Worm (Caenorhabditis elegans): ENCODE results near the gene Y45G5AM.6.

Gene Y45G5AM.6

DNA sequence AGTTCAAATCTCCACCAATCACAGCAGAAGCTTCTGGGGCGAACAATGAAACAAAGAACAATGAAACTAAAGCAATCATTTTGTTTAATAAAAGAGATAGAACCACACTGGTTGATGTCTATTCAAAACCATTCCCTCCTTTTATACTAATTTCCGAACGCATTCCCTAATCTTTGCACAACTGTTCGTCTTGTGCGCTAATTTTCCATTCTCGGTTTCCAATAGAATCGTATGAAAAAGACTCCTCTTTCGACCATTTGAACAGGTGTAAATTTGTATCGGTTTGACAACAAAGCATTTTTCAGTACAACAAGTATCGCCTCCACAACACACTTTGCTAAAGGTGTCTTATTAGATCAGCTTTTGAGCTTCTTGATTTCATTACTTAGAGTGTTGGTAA lies 36.0 kb downstream of the Y45G5AM.6 start, which contains the start of gene T05B4.8:
TSS of gene T05B4.8 (minus strand) at position 101 of the 400 bp plus-strand sequence.
- TF ChIP-seq unc-62 (GFP tag; optimal IDR thresholded peaks at IDR 0.05) = no peak

DNA sequence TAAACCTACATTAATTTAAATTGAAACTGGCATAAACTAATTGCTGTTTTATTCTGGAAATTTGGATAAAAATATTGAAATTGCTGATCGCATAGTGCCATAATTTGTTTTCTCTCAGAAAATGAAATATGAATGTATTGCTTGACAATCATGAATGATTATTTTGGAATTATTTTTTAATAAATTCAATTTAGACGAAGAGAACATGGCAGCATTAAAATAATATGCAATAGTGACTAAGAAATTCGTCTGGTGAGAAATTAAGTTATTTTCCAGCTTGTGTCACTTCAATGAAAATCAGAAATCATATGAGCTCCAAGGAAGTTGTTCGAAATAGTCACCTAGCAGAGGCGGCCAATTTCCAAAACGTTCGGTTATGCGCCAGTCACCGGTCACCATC lies 37.5 kb downstream of the Y45G5AM.6 start, which contains the start of gene srw-133:
TSS of gene srw-133 (minus strand) at position 101 of the 400 bp plus-strand sequence.
- no peak for TF ChIP-seq unc-62 (GFP tag; optimal IDR thresholded peaks at IDR 0.05)

DNA sequence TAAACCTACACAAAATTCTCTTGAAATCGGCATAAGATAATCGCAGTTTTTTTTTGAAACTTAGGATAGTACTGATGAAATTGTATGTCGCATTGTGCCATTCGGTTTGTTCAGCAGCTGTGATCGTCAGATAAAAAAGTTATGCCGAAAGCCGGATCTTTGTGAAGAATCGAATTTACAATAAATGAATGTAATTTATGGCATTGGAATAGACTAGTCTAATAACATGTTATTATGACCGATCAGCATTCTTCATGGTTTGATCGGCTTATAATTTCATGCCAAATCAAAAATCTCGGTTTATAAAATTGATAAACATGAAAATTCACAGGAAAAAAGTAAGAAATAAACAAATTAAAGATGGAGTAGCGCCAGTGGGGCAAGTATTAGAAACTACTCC lies 39.6 kb downstream of the Y45G5AM.6 start, which contains the start of gene srw-134:
TSS of gene srw-134 (minus strand) at position 101 of the 400 bp plus-strand sequence.
- TF ChIP-seq unc-62 (GFP tag; optimal IDR thresholded peaks at IDR 0.05) = no peak

DNA sequence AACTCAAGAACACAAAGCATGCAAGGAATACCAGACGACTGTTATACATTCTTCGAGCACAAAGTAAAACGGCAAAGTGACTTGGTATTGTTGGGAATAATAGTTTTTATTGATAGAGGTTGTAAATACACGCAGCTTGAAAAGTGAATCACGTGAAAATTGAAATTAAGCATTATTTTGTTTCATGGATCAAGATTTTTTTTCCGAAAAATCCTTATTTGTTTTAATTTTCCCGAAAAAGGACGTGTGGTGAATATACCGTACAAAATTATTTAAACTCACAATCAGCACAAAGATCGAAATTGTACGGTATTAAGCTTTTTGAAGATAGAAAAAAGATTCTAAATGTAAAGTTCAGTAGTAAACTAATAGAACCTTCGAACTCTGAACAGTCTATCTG lies 42.2 kb downstream of the Y45G5AM.6 start, which contains the start of gene clc-18:
TSS of gene clc-18 (minus strand) at position 101 of the 400 bp plus-strand sequence.
- no peak for TF ChIP-seq unc-62 (GFP tag; optimal IDR thresholded peaks at IDR 0.05)

DNA sequence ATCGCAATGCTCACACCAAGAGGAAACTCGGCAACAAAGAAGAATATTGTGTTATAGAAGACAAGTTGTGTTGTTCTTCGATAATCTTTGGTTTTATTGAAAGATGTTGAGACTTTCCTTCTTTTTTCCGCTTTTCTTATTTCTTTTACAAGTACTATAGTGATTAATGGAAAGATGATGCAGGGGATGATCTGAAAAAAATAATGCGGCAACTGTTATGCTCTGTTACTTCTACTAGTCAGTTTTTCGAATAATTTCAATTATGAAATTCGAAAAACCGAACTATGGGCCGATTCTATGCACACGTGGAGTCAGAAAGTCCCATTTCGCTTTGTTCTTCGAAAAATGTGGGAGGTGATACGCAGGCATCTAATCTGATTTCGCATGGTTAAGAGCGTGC lies 45.4 kb downstream of the Y45G5AM.6 start:
- no peak for TF ChIP-seq unc-62 (GFP tag; optimal IDR thresholded peaks at IDR 0.05)

DNA sequence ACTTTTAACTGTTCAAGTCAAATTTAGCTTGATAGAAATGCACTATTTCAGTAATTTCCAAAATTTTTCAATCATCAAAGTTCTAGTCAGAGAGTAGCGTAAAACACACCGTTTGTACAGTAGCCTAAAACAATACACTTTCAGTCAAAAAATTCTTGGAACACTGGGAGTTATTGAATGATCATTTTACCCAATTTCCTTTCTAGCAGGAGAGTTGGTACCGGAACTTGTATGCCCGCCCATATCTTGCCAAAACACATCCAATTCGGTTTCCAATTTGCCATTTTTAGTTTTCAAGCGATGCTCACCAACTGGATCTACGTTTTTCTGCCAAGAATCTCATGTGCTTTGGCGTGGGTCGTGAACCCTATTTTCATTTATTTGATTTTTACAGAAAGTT lies 47.8 kb downstream of the Y45G5AM.6 start, which contains the start of gene srj-39:
TSS of gene srj-39 (plus strand) at position 301 of the 400 bp plus-strand sequence.
- TF ChIP-seq unc-62 (GFP tag; optimal IDR thresholded peaks at IDR 0.05) = no peak

DNA sequence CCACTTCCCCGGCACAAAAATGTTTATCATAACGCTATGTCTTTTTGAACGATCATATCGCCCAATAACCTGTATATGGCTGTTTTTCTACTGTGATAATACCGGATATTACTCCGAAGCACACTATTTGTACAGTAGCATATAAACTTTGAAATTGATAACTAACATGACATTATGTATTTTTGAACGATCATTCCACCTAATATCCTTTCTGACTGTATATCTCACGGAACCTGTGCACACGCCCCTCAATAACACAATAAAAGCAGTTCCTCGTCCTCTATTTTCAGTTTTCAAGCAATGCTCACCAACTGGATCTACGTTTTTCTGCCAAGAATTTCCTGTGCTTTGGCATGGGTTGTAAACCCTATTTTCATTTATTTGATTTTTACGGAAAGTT lies 50.5 kb downstream of the Y45G5AM.6 start, which contains the start of gene srj-40:
TSS of gene srj-40 (plus strand) at position 301 of the 400 bp plus-strand sequence.
- no peak for TF ChIP-seq unc-62 (GFP tag; optimal IDR thresholded peaks at IDR 0.05)
